Fruit fly (Drosophila melanogaster): ENCODE results near the gene CG13723.
A peak's percentile ranks its signal among the peaks of the same experiment; 100 is the strongest.

CG13723 gene

DNA sequence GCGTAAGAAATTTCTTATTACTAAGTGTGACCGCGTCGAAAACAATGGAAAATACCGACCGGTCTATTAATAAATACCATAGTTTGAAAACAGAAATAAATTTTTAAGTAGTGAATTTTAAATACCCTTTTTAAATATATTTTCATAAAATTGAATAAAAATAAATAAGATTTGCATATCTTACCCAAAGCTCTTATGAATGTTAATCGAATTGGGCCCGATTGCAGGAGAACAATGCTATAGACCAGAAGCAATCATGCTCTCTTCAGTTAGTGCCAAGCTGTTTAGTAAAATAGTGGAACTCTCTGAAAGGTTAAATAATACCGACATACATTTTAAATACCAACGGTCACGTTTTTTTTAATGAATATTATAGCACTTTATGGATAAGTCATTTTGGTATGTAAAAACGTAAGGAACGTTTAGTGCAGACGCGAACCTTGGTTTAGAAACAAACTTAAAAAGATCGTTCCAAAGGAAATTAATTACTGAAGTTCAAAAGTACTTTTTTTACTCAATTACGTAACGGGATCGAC is 22.1 kb upstream of the CG13723 start, which contains the start of gene Afg3l2 (continued):
- TF ChIP-seq en (GFP tag; optimal IDR thresholded peaks at IDR 0.05) (no peak), Hr39 (optimal IDR thresholded peaks at IDR 0.05) (no peak), cas (GFP tag; IDR thresholded peaks at IDR 0.05) (0 out of 2 replicates have a peak, but pooled peaks have one; percentile 39), CG5953 (GFP tag; IDR thresholded peaks at IDR 0.05) (no peak), CG10209 (GFP tag; optimal IDR thresholded peaks at IDR 0.05) (no peak), dmrt99B (tag; optimal IDR thresholded peaks at IDR 0.05) (peak; percentile 72), cg (GFP tag; optimal IDR thresholded peaks at IDR 0.05) (no peak), CG7839 (tag; optimal IDR thresholded peaks at IDR 0.05) (no peak), Hmx (GFP tag; optimal IDR thresholded peaks at IDR 0.05) (no peak), chn (GFP tag; optimal IDR thresholded peaks at IDR 0.05) (peak; percentile 24), dan (GFP tag; IDR thresholded peaks at IDR 0.05) (no peak), amos (GFP tag; IDR thresholded peaks at IDR 0.05; ENCODE audit: partially characterized antibody) (peak; percentile 20; the same call in 1 of the 2 replicates), chif (GFP tag; optimal IDR thresholded peaks at IDR 0.05) (peak in 1 of 2 experiments; percentile 10), CG12744 (GFP tag; optimal IDR thresholded peaks at IDR 0.05) (no peak), crc (GFP tag; optimal IDR thresholded peaks at IDR 0.05) (no peak), unpg (GFP tag; optimal IDR thresholded peaks at IDR 0.05) (peak; percentile 77), CG10565 (GFP tag; optimal IDR thresholded peaks at IDR 0.05) (peak; percentile 8), Rx (GFP tag; IDR thresholded peaks at IDR 0.05) (peak; percentile 71), shn (GFP tag; optimal IDR thresholded peaks at IDR 0.05) (no peak), dati (GFP tag; IDR thresholded peaks at IDR 0.05) (peak; percentile 42; the same call in 1 of the 2 replicates), CG8944 (GFP tag; optimal IDR thresholded peaks at IDR 0.05) (no peak), Xbp1 (GFP tag; optimal IDR thresholded peaks at IDR 0.05) (peak; percentile 68), Kr (GFP tag; optimal IDR thresholded peaks at IDR 0.05) (no peak), ttk (GFP tag; IDR thresholded peaks at IDR 0.05) (peak; percentile 78), CG9932 (GFP tag; IDR thresholded peaks at IDR 0.05) (peak; percentile 53), fd102C (GFP tag; optimal IDR thresholded peaks at IDR 0.05) (no peak), sna (GFP tag; IDR thresholded peaks at IDR 0.05; ENCODE audit: partially characterized antibody) (no peak), ken (GFP tag; IDR thresholded peaks at IDR 0.05) (no peak; the same call in 1 of the 3 replicates), Doc3 (GFP tag; IDR thresholded peaks at IDR 0.05; ENCODE audit: partially characterized antibody) (no peak), CG43689 (GFP tag; IDR thresholded peaks at IDR 0.05) (no peak), bbx (GFP tag; IDR thresholded peaks at IDR 0.05; ENCODE audit: partially characterized antibody) (no peak)

DNA sequence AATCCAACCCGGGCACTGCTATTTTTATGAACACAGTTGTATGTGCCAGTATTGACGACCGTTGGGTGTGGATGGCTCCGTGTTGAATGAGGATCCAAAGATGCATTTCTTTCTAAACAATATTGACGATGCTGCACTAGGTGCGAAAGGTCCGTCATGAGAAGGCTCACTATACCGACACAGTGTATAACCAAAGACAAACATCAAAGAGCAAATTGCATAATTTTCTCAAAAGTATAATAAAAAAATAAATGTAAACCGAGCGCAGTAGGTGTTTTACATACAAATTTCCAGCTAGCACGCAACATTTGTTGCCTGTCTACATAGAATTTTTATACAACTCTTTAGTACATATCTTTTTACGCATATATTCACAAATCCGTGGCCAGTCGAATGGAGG is 21.1 kb upstream of the CG13723 start, which contains the start of gene CG7707:
CG7707 (plus strand) TSS at position 301 of the 400 bp plus-strand sequence.
- no peak for TF ChIP-seq HLH54F (GFP tag; optimal IDR thresholded peaks at IDR 0.05)
- TF ChIP-seq wor (GFP tag; IDR thresholded peaks at IDR 0.05) = no peak
- TF ChIP-seq CG6689 (GFP tag; IDR thresholded peaks at IDR 0.05) = no peak
- no peak for TF ChIP-seq tap (tag; optimal IDR thresholded peaks at IDR 0.05)
- no peak for TF ChIP-seq HLH3B (GFP tag; IDR thresholded peaks at IDR 0.05)
- TF ChIP-seq CG2678 (tag; optimal IDR thresholded peaks at IDR 0.05) = no peak
- TF ChIP-seq CG4404 (GFP tag; IDR thresholded peaks at IDR 0.05) = no peak
- no peak for TF ChIP-seq Hr3 (GFP tag; optimal IDR thresholded peaks at IDR 0.05)
- no peak for TF ChIP-seq HmgZ (tag; optimal IDR thresholded peaks at IDR 0.05)
- TF ChIP-seq zen (tag; optimal IDR thresholded peaks at IDR 0.05) = no peak
- TF ChIP-seq CG1603 (tag; optimal IDR thresholded peaks at IDR 0.05) = no peak
- no peak for TF ChIP-seq zf30C (GFP tag; optimal IDR thresholded peaks at IDR 0.05)
- TF ChIP-seq eve (GFP tag; optimal IDR thresholded peaks at IDR 0.05) = no peak
- TF ChIP-seq CG11560 (tag; IDR thresholded peaks at IDR 0.05) = no peak
